Worm (Caenorhabditis elegans) whole organism, L1 larva: ENCODE data around the gene C47A10.16.

ENCODE experiments used
- C04F5.9 ChIP-seq: sonication (generic microtip); optimal IDR thresholded peaks from 2 replicates; lab custom pipeline; 2016; ENCODE audit warnings: missing genetic modification characterization, missing compliant biosample characterization
- C16A3.4 ChIP-seq: fragments of 150-350 bp; optimal IDR thresholded peaks from 2 replicates; lab custom pipeline; 2014; ENCODE audit warnings: missing biosample characterization, missing genetic modification characterization
- C34B4.2 ChIP-seq: sonication (generic microtip); optimal IDR thresholded peaks from 2 replicates; lab custom pipeline; 2017; ENCODE audit warnings: mild to moderate bottlenecking, missing genetic modification characterization, missing compliant biosample characterization
- F16B12.6 ChIP-seq: fragments of 150-350 bp; optimal IDR thresholded peaks from 2 replicates; lab custom pipeline; 2014; ENCODE audit warnings: missing biosample characterization, missing genetic modification characterization
- alr-1 ChIP-seq: fragments of 200-800 bp; sonication (Bioruptor generic); optimal IDR thresholded peaks from 2 replicates; lab custom pipeline; 2018; ENCODE audit warnings: borderline replicate concordance, mild to moderate bottlenecking, missing genetic modification characterization, missing compliant biosample characterization
- aly-2 ChIP-seq: fragments of 150-350 bp; optimal IDR thresholded peaks from 2 replicates; lab custom pipeline; 2014; ENCODE audit warnings: missing biosample characterization, missing genetic modification characterization
- blmp-1 ChIP-seq: fragments of 150-350 bp; optimal IDR thresholded peaks from 2 replicates; lab custom pipeline; 2014; ENCODE audit warnings: missing biosample characterization, missing genetic modification characterization
- ceh-63 ChIP-seq: fragments of 200-800 bp; sonication (Bioruptor generic); optimal IDR thresholded peaks from 2 replicates; lab custom pipeline; 2018; ENCODE audit warnings: mild to moderate bottlenecking, missing genetic modification characterization, missing compliant biosample characterization
- ceh-90 ChIP-seq: sonication (generic microtip); optimal IDR thresholded peaks from 2 replicates; lab custom pipeline; 2016; ENCODE audit warnings: missing genetic modification characterization, missing compliant biosample characterization
- ces-1 ChIP-seq: fragments of 150-350 bp; optimal IDR thresholded peaks from 2 replicates; lab custom pipeline; 2014; ENCODE audit warnings: missing biosample characterization, missing genetic modification reagents, missing genetic modification characterization
- dpl-1 ChIP-seq, 3 experiments: fragments of 150-350 bp in 2 of 3; sonication (generic microtip) in 1 of 3; optimal IDR thresholded peaks; 2 replicates each; lab custom pipeline; 2014 to 2017; ENCODE audit warnings: missing biosample characterization in 3 of 3, missing genetic modification characterization in 3 of 3, missing genetic modification reagents in 3 of 3
- dsc-1 ChIP-seq: sonication (generic microtip); optimal IDR thresholded peaks from 2 replicates; lab custom pipeline; 2016; ENCODE audit warnings: mild to moderate bottlenecking, missing genetic modification characterization, missing compliant biosample characterization
- efl-1 ChIP-seq, 4 experiments: fragments of 150-350 bp; optimal IDR thresholded peaks in 3 of 4; peaks in 1 of 4; 1 replicate in 1 of 4; 2 replicates in 3 of 4; lab custom pipeline; 2014; ENCODE audit warnings: missing biosample characterization in 2 of 4, missing genetic modification characterization in 2 of 4, missing genetic modification reagents in 2 of 4
- elt-2 ChIP-seq: sonication (generic microtip); optimal IDR thresholded peaks from 2 replicates; lab custom pipeline; 2016; ENCODE audit warnings: missing genetic modification characterization, mild to moderate bottlenecking, inconsistent platforms, missing compliant biosample characterization, missing genetic modification reagents
- fkh-10 ChIP-seq: sonication (generic microtip); optimal IDR thresholded peaks from 2 replicates; lab custom pipeline; 2017; ENCODE audit warnings: missing biosample characterization, missing genetic modification reagents, missing genetic modification characterization
- fos-1 ChIP-seq: fragments of 150-350 bp; optimal IDR thresholded peaks from 2 replicates; lab custom pipeline; 2014; ENCODE audit warnings: missing biosample characterization, missing genetic modification characterization
- hlh-4 ChIP-seq: sonication (generic microtip); optimal IDR thresholded peaks from 2 replicates; lab custom pipeline; 2016; ENCODE audit warnings: mild to moderate bottlenecking, missing genetic modification characterization, missing compliant biosample characterization
- irx-1 ChIP-seq: sonication (generic microtip); optimal IDR thresholded peaks from 2 replicates; lab custom pipeline; 2016; ENCODE audit warnings: missing genetic modification characterization, missing compliant biosample characterization
- jun-1 ChIP-seq: fragments of 150-350 bp; optimal IDR thresholded peaks from 2 replicates; lab custom pipeline; 2014; ENCODE audit warnings: missing biosample characterization, missing genetic modification reagents, missing genetic modification characterization
- lin-15B ChIP-seq: fragments of 150-350 bp; sonication (generic microtip); optimal IDR thresholded peaks from 3 replicates; lab custom pipeline; 2014; ENCODE audit warnings: missing biosample characterization, missing genetic modification characterization
- lin-35 ChIP-seq, 2 experiments: fragments of 150-350 bp; optimal IDR thresholded peaks; 2 replicates each; lab custom pipeline; 2014; ENCODE audit warnings: missing biosample characterization in 2 of 2, missing genetic modification characterization in 2 of 2, missing genetic modification reagents in 2 of 2
- lin-39 ChIP-seq: fragments of 150-350 bp; optimal IDR thresholded peaks from 2 replicates; lab custom pipeline; 2014; ENCODE audit warnings: missing biosample characterization, missing genetic modification reagents, missing genetic modification characterization
- lir-3 ChIP-seq: sonication (generic microtip); optimal IDR thresholded peaks from 2 replicates; lab custom pipeline; 2016; ENCODE audit warnings: mild to moderate bottlenecking, missing genetic modification characterization, moderate library complexity, missing compliant biosample characterization; ENCODE audit not compliant: poor library complexity
- lsy-2 ChIP-seq, 2 experiments: fragments of 150-350 bp; optimal IDR thresholded peaks; 2 replicates each; lab custom pipeline; 2014; ENCODE audit warnings: missing biosample characterization in 2 of 2, missing genetic modification characterization in 2 of 2
- mdl-1 ChIP-seq, 2 experiments: fragments of 150-350 bp; optimal IDR thresholded peaks; 2 replicates each; lab custom pipeline; 2014 to 2017; ENCODE audit warnings: missing biosample characterization in 2 of 2, missing genetic modification characterization in 2 of 2, inconsistent platforms in 1 of 2
- nhr-12 ChIP-seq: sonication (generic microtip); optimal IDR thresholded peaks from 2 replicates; lab custom pipeline; 2017; ENCODE audit warnings: missing biosample characterization, missing genetic modification characterization
- nhr-19 ChIP-seq: fragments of 200-800 bp; sonication (Bioruptor generic); conservative IDR thresholded peaks from 2 replicates; pipeline ENCODE4 v1.3.6; 2022; ENCODE audit warnings: missing genetic modification characterization, missing compliant biosample characterization
- nhr-237 ChIP-seq: fragments of 150-350 bp; optimal IDR thresholded peaks from 2 replicates; lab custom pipeline; 2014; ENCODE audit warnings: missing biosample characterization, missing genetic modification characterization
- nhr-77 ChIP-seq: fragments of 150-350 bp; optimal IDR thresholded peaks from 2 replicates; lab custom pipeline; 2014; ENCODE audit warnings: missing biosample characterization, missing genetic modification characterization
- pag-3 ChIP-seq: sonication (generic microtip); optimal IDR thresholded peaks from 2 replicates; lab custom pipeline; 2017; ENCODE audit warnings: missing genetic modification characterization, mild to moderate bottlenecking, missing compliant biosample characterization, antibody characterized with exemption, borderline replicate concordance; ENCODE audit not compliant: insufficient read depth
- rnt-1 ChIP-seq: sonication (generic microtip); optimal IDR thresholded peaks from 2 replicates; lab custom pipeline; 2016; ENCODE audit warnings: mild to moderate bottlenecking, missing genetic modification characterization, moderate library complexity, missing compliant biosample characterization
- sox-4 ChIP-seq: sonication (generic microtip); optimal IDR thresholded peaks from 2 replicates; lab custom pipeline; 2016; ENCODE audit warnings: missing genetic modification characterization, missing compliant biosample characterization
- vab-15 ChIP-seq: sonication (generic microtip); optimal IDR thresholded peaks from 2 replicates; lab custom pipeline; 2017; ENCODE audit warnings: missing genotype, mild to moderate bottlenecking, missing genetic modification characterization, missing compliant biosample characterization
- zip-4 ChIP-seq: fragments of 200-800 bp; sonication (Bioruptor generic); optimal IDR thresholded peaks from 2 replicates; lab custom pipeline; 2018; ENCODE audit warnings: mild to moderate bottlenecking, missing genetic modification characterization, moderate library complexity, missing compliant biosample characterization
- ztf-11 ChIP-seq, 2 experiments: sonication (generic microtip); optimal IDR thresholded peaks; 2 replicates each; lab custom pipeline; 2016 to 2017; ENCODE audit warnings: missing genetic modification characterization in 2 of 2, missing biosample characterization in 1 of 2, missing compliant biosample characterization in 1 of 2

The C47A10.16 gene

ce11 chrV:17783542-17783941 is 18.6 kb upstream of the C47A10.16 start, which contains the start of gene srab-12:
Gene srab-12, minus strand, starts transcription at chrV:17783642.
- TF ChIP-seq pag-3 (tag; lab: Kevin White, UChicago): no peak
- no peak for TF ChIP-seq alr-1 (tag; lab: Kevin White, UChicago)
- TF ChIP-seq lin-35 (GFP tag; optimal IDR thresholded peaks at IDR 0.05; lab: Kevin White, UChicago): no peak
- no peak for TF ChIP-seq F16B12.6 (tag; lab: Kevin White, UChicago)
- TF ChIP-seq nhr-77 (tag; lab: Kevin White, UChicago): no peak
- TF ChIP-seq ceh-63: no peak
- no peak for TF ChIP-seq lin-15B (tag; lab: Kevin White, UChicago)
- TF ChIP-seq lsy-2 (tag; optimal IDR thresholded peaks at IDR 0.05; lab: Kevin White, UChicago): no peak
- TF ChIP-seq ztf-11 (tag; optimal IDR thresholded peaks at IDR 0.05; lab: Kevin White, UChicago): no peak
- no peak for TF ChIP-seq hlh-4
- no peak for TF ChIP-seq ces-1 (GFP tag; lab: Kevin White, UChicago)

- peak in 1 of 2 experiments; percentile 25 for TF ChIP-seq lin-35 (GFP tag; optimal IDR thresholded peaks at IDR 0.05; lab: Kevin White, UChicago)
- peak; percentile 17 for TF ChIP-seq elt-2
- TF ChIP-seq blmp-1 (tag; lab: Kevin White, UChicago): peak; percentile 40
- TF ChIP-seq efl-1 (optimal IDR thresholded peaks at IDR 0.05; lab: Kevin White, UChicago): no peak
- TF ChIP-seq efl-1 (GFP tag; optimal IDR thresholded peaks at IDR 0.05 in 1 of 2; lab: Kevin White, UChicago): peak in 1 of 2 experiments; percentile 11
- TF ChIP-seq vab-15 (tag; lab: Kevin White, UChicago): no peak
- TF ChIP-seq lir-3: no peak
Measured at ce11 chrV:17780285-17780684, 15.3 kb upstream of the C47A10.16 start.

ce11 chrV:17777624-17778023 is 12.6 kb upstream of the C47A10.16 start, which contains the start of gene C47A10.12:
Gene C47A10.12, plus strand, starts transcription at chrV:17777924.
- TF ChIP-seq fkh-10 (GFP tag; lab: Kevin White, UChicago): no peak
- no peak for TF ChIP-seq C34B4.2 (tag; lab: Kevin White, UChicago)
- no peak for TF ChIP-seq nhr-12 (tag; lab: Kevin White, UChicago)
- TF ChIP-seq jun-1: no peak
- TF ChIP-seq lin-35 (GFP tag; optimal IDR thresholded peaks at IDR 0.05; lab: Kevin White, UChicago): no peak
- TF ChIP-seq irx-1 (tag; lab: Kevin White, UChicago): no peak
- TF ChIP-seq sox-4 (tag; lab: Kevin White, UChicago): no peak

- no peak for TF ChIP-seq aly-2 (tag; lab: Kevin White, UChicago)
- TF ChIP-seq blmp-1 (tag; lab: Kevin White, UChicago): no peak
- no peak for TF ChIP-seq zip-4 (GFP tag; lab: Kevin White, UChicago)
- TF ChIP-seq sox-4 (tag; lab: Kevin White, UChicago): no peak
- TF ChIP-seq nhr-19: no peak
- TF ChIP-seq ceh-90 (tag; lab: Kevin White, UChicago): no peak
- TF ChIP-seq lin-39 (tag; lab: Kevin White, UChicago): no peak
- TF ChIP-seq dsc-1 (tag; lab: Kevin White, UChicago): no peak
- TF ChIP-seq nhr-237: no peak
- no peak for TF ChIP-seq dpl-1 (GFP tag; optimal IDR thresholded peaks at IDR 0.05; lab: Kevin White, UChicago)
- no peak for TF ChIP-seq fos-1
- no peak for TF ChIP-seq mdl-1 (tag; optimal IDR thresholded peaks at IDR 0.05; lab: Kevin White, UChicago)
- no peak for TF ChIP-seq irx-1 (tag; lab: Kevin White, UChicago)
- no peak for TF ChIP-seq C16A3.4 (tag; lab: Kevin White, UChicago)
- TF ChIP-seq rnt-1: no peak
- TF ChIP-seq C04F5.9 (tag; lab: Kevin White, UChicago): no peak
Measured at ce11 chrV:17777127-17777526, 12.2 kb upstream of the C47A10.16 start, which contains the start of gene ddo-1. Gene ddo-1, minus strand, starts transcription at chrV:17777227.
